Worm (Caenorhabditis elegans): ENCODE data around the gene Y71H2AM.6.

Gene Y71H2AM.6

DNA sequence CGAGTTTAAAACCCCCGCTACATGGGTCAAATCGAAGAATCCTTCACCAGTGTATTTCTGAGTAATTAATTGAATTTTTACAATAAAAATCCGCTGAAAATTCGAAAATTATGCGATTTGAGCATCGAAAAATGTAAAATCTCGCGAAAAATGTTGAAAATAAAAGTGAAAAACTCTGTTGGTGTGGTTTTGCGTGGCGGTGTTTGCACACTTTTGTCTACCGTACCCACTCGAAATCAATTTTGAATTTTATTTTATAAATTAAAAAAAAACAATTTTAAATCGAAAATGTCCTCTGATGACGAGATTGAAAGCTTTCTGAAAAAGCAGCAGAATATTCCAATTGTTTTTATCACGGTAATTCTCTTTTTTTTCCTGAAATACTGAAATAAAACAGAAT is at the start of gene Y71H2AM.6:
TSS of gene Y71H2AM.6 (plus strand) at position 264 of the 400 bp plus-strand sequence.
- TF ChIP-seq hlh-30 (tag; optimal IDR thresholded peaks at IDR 0.05; ENCODE audit: insufficient read depth) (no peak), Y105C5A.15 (GFP tag; IDR thresholded peaks at IDR 0.05) (no peak), mdl-1 (tag; optimal IDR thresholded peaks at IDR 0.05) (no peak), dve-1 (tag; optimal IDR thresholded peaks at IDR 0.05; ENCODE audit: insufficient read depth) (no peak), ZK337.2 (GFP tag; IDR thresholded peaks at IDR 0.05) (no peak), nhr-48 (tag; optimal IDR thresholded peaks at IDR 0.05) (no peak), jun-1 (tag; optimal IDR thresholded peaks at IDR 0.05) (no peak), rbr-2 (tag; optimal IDR thresholded peaks at IDR 0.05) (peak; percentile 21), madf-9 (GFP tag; conservative IDR thresholded peaks at IDR 0.05) (no peak), madf-5 (GFP tag; IDR thresholded peaks at IDR 0.05) (no peak), dmd-9 (GFP tag; IDR thresholded peaks at IDR 0.05) (no peak), daf-8 (GFP tag; IDR thresholded peaks at IDR 0.05) (no peak), mxl-3 (GFP tag; optimal IDR thresholded peaks at IDR 0.05) (no peak), F44E2.7 (GFP tag; IDR thresholded peaks at IDR 0.05) (no peak), ceh-82 (tag; optimal IDR thresholded peaks at IDR 0.05) (no peak), tag-97 (GFP tag; IDR thresholded peaks at IDR 0.05) (no peak), arid-1 (GFP tag; conservative IDR thresholded peaks at IDR 0.05) (no peak), set-16 (GFP tag; IDR thresholded peaks at IDR 0.05) (no peak), mdt-29 (GFP tag; IDR thresholded peaks at IDR 0.05) (no peak), nhr-237 (tag; optimal IDR thresholded peaks at IDR 0.05) (no peak), mes-2 (tag; optimal IDR thresholded peaks at IDR 0.05; ENCODE audit: poor library complexity, severe bottlenecking) (peak; percentile 66), duxl-1 (tag; optimal IDR thresholded peaks at IDR 0.05; ENCODE audit: poor library complexity) (no peak), nhr-111 (GFP tag; optimal IDR thresholded peaks at IDR 0.05) (no peak), dmd-6 (GFP tag; IDR thresholded peaks at IDR 0.05) (no peak), vab-7 (GFP tag; IDR thresholded peaks at IDR 0.05) (no peak), ceh-20 (GFP tag; IDR thresholded peaks at IDR 0.05) (no peak), nhr-102 (tag; optimal IDR thresholded peaks at IDR 0.05) (no peak), gei-8 (GFP tag; optimal IDR thresholded peaks at IDR 0.05) (no peak), egl-43 (GFP tag; IDR thresholded peaks at IDR 0.05) (no peak), lin-38 (GFP tag; IDR thresholded peaks at IDR 0.05) (peak; percentile 73), nhr-41 (GFP tag; IDR thresholded peaks at IDR 0.05) (no peak), R02D3.7 (tag; optimal IDR thresholded peaks at IDR 0.05) (no peak), nhr-10 (tag; optimal IDR thresholded peaks at IDR 0.05) (no peak), nhr-76 (tag; optimal IDR thresholded peaks at IDR 0.05) (no peak), dpl-1 (GFP tag; optimal IDR thresholded peaks at IDR 0.05) (peak; percentile 76), ama-1 (optimal IDR thresholded peaks at IDR 0.05) (no peak), unc-130 (GFP tag; optimal IDR thresholded peaks at IDR 0.05) (no peak), lim-7 (GFP tag; IDR thresholded peaks at IDR 0.05) (no peak), hlh-11 (tag; optimal IDR thresholded peaks at IDR 0.05) (peak; percentile 3), lin-13 (GFP tag; optimal IDR thresholded peaks at IDR 0.05) (no peak), tra-1 (GFP tag; IDR thresholded peaks at IDR 0.05) (no peak), ceh-44 (GFP tag; IDR thresholded peaks at IDR 0.05) (no peak), attf-4 (tag; optimal IDR thresholded peaks at IDR 0.05) (no peak), daf-16 (GFP tag; optimal IDR thresholded peaks at IDR 0.05) (no peak), daf-16 (tag; optimal IDR thresholded peaks at IDR 0.05) (peak; percentile 13), Y75B8A.6 (GFP tag; IDR thresholded peaks at IDR 0.05) (no peak), egl-27 (tag; optimal IDR thresholded peaks at IDR 0.05) (no peak), lsy-2 (tag; optimal IDR thresholded peaks at IDR 0.05) (peak; percentile 90 to 99), cey-2 (tag; optimal IDR thresholded peaks at IDR 0.05; ENCODE audit: borderline replicate concordance, insufficient read depth) (no peak), zfp-3 (GFP tag; conservative IDR thresholded peaks at IDR 0.05) (no peak), skn-1 (tag; optimal IDR thresholded peaks at IDR 0.05) (no peak), hmg-1.1 (GFP tag; IDR thresholded peaks at IDR 0.05) (0 out of 2 replicates have a peak, but pooled peaks have one; percentile 27)

Data from whole organism, L4 larva.